Worm (Caenorhabditis elegans) whole organism, L1 larva: ENCODE measurements around the gene sra-33.

ENCODE experiments used
- dpl-1 ChIP-seq, 3 experiments: fragments of 150-350 bp in 2 of 3; sonication (generic microtip) in 1 of 3; optimal IDR thresholded peaks; 2 replicates each; lab custom pipeline; 2014 to 2017; ENCODE audit warnings: missing biosample characterization in 3 of 3, missing genetic modification characterization in 3 of 3, missing genetic modification reagents in 3 of 3
- fos-1 ChIP-seq: fragments of 150-350 bp; optimal IDR thresholded peaks from 2 replicates; lab custom pipeline; 2014; ENCODE audit warnings: missing biosample characterization, missing genetic modification characterization
- irx-1 ChIP-seq: sonication (generic microtip); optimal IDR thresholded peaks from 2 replicates; lab custom pipeline; 2016; ENCODE audit warnings: missing genetic modification characterization, missing compliant biosample characterization
- pag-3 ChIP-seq: sonication (generic microtip); optimal IDR thresholded peaks from 2 replicates; lab custom pipeline; 2017; ENCODE audit warnings: missing genetic modification characterization, mild to moderate bottlenecking, missing compliant biosample characterization, antibody characterized with exemption, borderline replicate concordance; ENCODE audit not compliant: insufficient read depth
- sptf-1 ChIP-seq: fragments of 150-350 bp; optimal IDR thresholded peaks from 2 replicates; lab custom pipeline; 2014; ENCODE audit warnings: missing biosample characterization, missing genetic modification characterization
- tbx-2 ChIP-seq: sonication (generic microtip); optimal IDR thresholded peaks from 2 replicates; lab custom pipeline; 2016; ENCODE audit warnings: missing genetic modification characterization, missing compliant biosample characterization
- tlp-1 ChIP-seq: fragments of 150-350 bp; optimal IDR thresholded peaks from 2 replicates; lab custom pipeline; 2014; ENCODE audit warnings: missing biosample characterization, missing genetic modification characterization
- unc-130 ChIP-seq: fragments of 150-350 bp; optimal IDR thresholded peaks from 2 replicates; lab custom pipeline; 2017; ENCODE audit warnings: missing biosample characterization, missing genetic modification characterization, inconsistent platforms
- unc-62 ChIP-seq: fragments of 150-350 bp; optimal IDR thresholded peaks from 2 replicates; lab custom pipeline; 2014; ENCODE audit warnings: missing biosample characterization, missing genetic modification reagents, missing genetic modification characterization
- ztf-11 ChIP-seq, 2 experiments: sonication (generic microtip); optimal IDR thresholded peaks; 2 replicates each; lab custom pipeline; 2016 to 2017; ENCODE audit warnings: missing genetic modification characterization in 2 of 2, missing biosample characterization in 1 of 2, missing compliant biosample characterization in 1 of 2

- no peak for TF ChIP-seq tbx-2 (tag; lab: Kevin White, UChicago)
- TF ChIP-seq ztf-11 (tag; optimal IDR thresholded peaks at IDR 0.05; lab: Kevin White, UChicago), result no peak
- no peak for TF ChIP-seq dpl-1 (GFP tag; optimal IDR thresholded peaks at IDR 0.05; lab: Kevin White, UChicago)
- TF ChIP-seq sptf-1 (tag; lab: Kevin White, UChicago), result no peak
- TF ChIP-seq fos-1 (tag; lab: Kevin White, UChicago), result no peak
- TF ChIP-seq tlp-1 (tag; lab: Kevin White, UChicago), result no peak
- TF ChIP-seq unc-62 (GFP tag; lab: Kevin White, UChicago), result no peak
- no peak for TF ChIP-seq unc-130 (tag; lab: Kevin White, UChicago)
- no peak for TF ChIP-seq pag-3 (tag; lab: Kevin White, UChicago)
- TF ChIP-seq irx-1 (tag; lab: Kevin White, UChicago), result no peak
Observed at ce11 chrII:4543568-4543967, 6.5 kb upstream of the sra-33 start, which contains the start of gene sra-34.
